Fruit fly (Drosophila melanogaster): ENCODE results near the gene hmw.
A peak's percentile ranks its signal among the peaks of the same experiment; 100 is the strongest.

dm6 chr3R:18381014-18381512 lies 19.3 kb downstream of the hmw start, which contains the start of gene CG7675:
- TF ChIP-seq tai (GFP tag; optimal IDR thresholded peaks at IDR 0.05) (no peak), h (GFP tag; optimal IDR thresholded peaks at IDR 0.05) (no peak), Myc (optimal IDR thresholded peaks at IDR 0.05) (no peak), Mio (GFP tag; optimal IDR thresholded peaks at IDR 0.05) (no peak), Vsx2 (GFP tag; optimal IDR thresholded peaks at IDR 0.05; ENCODE audit: partially characterized antibody) (peak; percentile 15)

All from whole organism, wandering third instar larva.